Fruit fly (Drosophila melanogaster): ENCODE measurements around the gene Nepl14.
A peak's percentile ranks its signal among the peaks of the same experiment; 100 is the strongest.

Nepl14 gene

dm6 chr3R:22781412-22781811 is 17.9 kb upstream of the Nepl14 start:
- TF ChIP-seq Dif (GFP tag; optimal IDR thresholded peaks at IDR 0.05; ENCODE audit: partially characterized antibody) (peak; percentile 7), foxo (GFP tag; optimal IDR thresholded peaks at IDR 0.05) (peak in 1 of 2 experiments; percentile 39), br (GFP tag; optimal IDR thresholded peaks at IDR 0.05) (peak; percentile 29), h (GFP tag; optimal IDR thresholded peaks at IDR 0.05) (peak; percentile 30), sage (GFP tag; optimal IDR thresholded peaks at IDR 0.05) (peak; percentile 74), Hr83 (GFP tag; optimal IDR thresholded peaks at IDR 0.05; ENCODE audit: poor library complexity, severe bottlenecking) (peak; percentile 67), Rel (GFP tag; optimal IDR thresholded peaks at IDR 0.05) (peak; percentile 50), Rel (tag; optimal IDR thresholded peaks at IDR 0.05) (peak; percentile 9), Mio (GFP tag; optimal IDR thresholded peaks at IDR 0.05) (no peak), fru (GFP tag; optimal IDR thresholded peaks at IDR 0.05) (no peak), Jra (GFP tag; optimal IDR thresholded peaks at IDR 0.05) (no peak), Sp1 (GFP tag; optimal IDR thresholded peaks at IDR 0.05) (peak; percentile 46), CrebA (GFP tag; optimal IDR thresholded peaks at IDR 0.05; ENCODE audit: borderline replicate concordance) (peak; percentile 63), Vsx2 (GFP tag; optimal IDR thresholded peaks at IDR 0.05; ENCODE audit: partially characterized antibody) (no peak), rgr (GFP tag; optimal IDR thresholded peaks at IDR 0.05) (peak; percentile 49)

- TF ChIP-seq Dfd (GFP tag; optimal IDR thresholded peaks at IDR 0.05) (no peak), CrebA (GFP tag; optimal IDR thresholded peaks at IDR 0.05; ENCODE audit: borderline replicate concordance) (no peak), pan (optimal IDR thresholded peaks at IDR 0.05) (no peak), CG9705 (GFP tag; optimal IDR thresholded peaks at IDR 0.05) (no peak), woc (GFP tag; optimal IDR thresholded peaks at IDR 0.05) (no peak)
These were observed 16.6 kb upstream of the Nepl14 start for dm6 chr3R:22780135-22780534.

dm6 chr3R:22776457-22776856 is 12.9 kb upstream of the Nepl14 start:
- TF ChIP-seq Hr78 (GFP tag; optimal IDR thresholded peaks at IDR 0.05) (no peak), woc (GFP tag; optimal IDR thresholded peaks at IDR 0.05) (no peak), CrebA (GFP tag; optimal IDR thresholded peaks at IDR 0.05; ENCODE audit: borderline replicate concordance) (no peak), OdsH (GFP tag; optimal IDR thresholded peaks at IDR 0.05) (no peak), dmrt93B (GFP tag; optimal IDR thresholded peaks at IDR 0.05) (no peak), Mio (GFP tag; optimal IDR thresholded peaks at IDR 0.05) (no peak), Myc (optimal IDR thresholded peaks at IDR 0.05) (no peak), Hr83 (GFP tag; optimal IDR thresholded peaks at IDR 0.05; ENCODE audit: poor library complexity, severe bottlenecking) (no peak), rgr (GFP tag; optimal IDR thresholded peaks at IDR 0.05) (no peak), jim (GFP tag; optimal IDR thresholded peaks at IDR 0.05) (no peak), sage (GFP tag; optimal IDR thresholded peaks at IDR 0.05) (no peak), usp (GFP tag; optimal IDR thresholded peaks at IDR 0.05) (no peak), h (GFP tag; optimal IDR thresholded peaks at IDR 0.05) (no peak)

dm6 chr3R:22771670-22772069 is 8.2 kb upstream of the Nepl14 start, which contains the start of gene CG43095:
CG43095 (minus strand) TSS chr3R:22771770.
- TF ChIP-seq brk (GFP tag; optimal IDR thresholded peaks at IDR 0.05) = no peak
- no peak for TF ChIP-seq OdsH (GFP tag; optimal IDR thresholded peaks at IDR 0.05)
- no peak for TF ChIP-seq fru (GFP tag; optimal IDR thresholded peaks at IDR 0.05)
- no peak for TF ChIP-seq Rel (GFP tag; optimal IDR thresholded peaks at IDR 0.05)
- no peak for TF ChIP-seq Rel (tag; optimal IDR thresholded peaks at IDR 0.05)
- TF ChIP-seq Sp1 (GFP tag; optimal IDR thresholded peaks at IDR 0.05) = no peak
- TF ChIP-seq rgr (GFP tag; optimal IDR thresholded peaks at IDR 0.05) = no peak
- no peak for TF ChIP-seq dl (GFP tag; optimal IDR thresholded peaks at IDR 0.05; ENCODE audit: insufficient read depth in 1 of 2, partially characterized antibody in 2 of 2)
- TF ChIP-seq Dif (GFP tag; optimal IDR thresholded peaks at IDR 0.05; ENCODE audit: partially characterized antibody) = no peak
- no peak for TF ChIP-seq Vsx2 (GFP tag; optimal IDR thresholded peaks at IDR 0.05; ENCODE audit: partially characterized antibody)
- no peak for TF ChIP-seq woc (GFP tag; optimal IDR thresholded peaks at IDR 0.05)
- TF ChIP-seq usp (GFP tag; optimal IDR thresholded peaks at IDR 0.05) = no peak
- TF ChIP-seq Mio (GFP tag; optimal IDR thresholded peaks at IDR 0.05) = no peak
- TF ChIP-seq Dfd (GFP tag; optimal IDR thresholded peaks at IDR 0.05) = no peak
- TF ChIP-seq CG9705 (GFP tag; optimal IDR thresholded peaks at IDR 0.05) = no peak
- no peak for TF ChIP-seq Myc (optimal IDR thresholded peaks at IDR 0.05)
- TF ChIP-seq ey (GFP tag; optimal IDR thresholded peaks at IDR 0.05) = no peak
- no peak for TF ChIP-seq CrebA (GFP tag; optimal IDR thresholded peaks at IDR 0.05; ENCODE audit: borderline replicate concordance)
- TF ChIP-seq pan (optimal IDR thresholded peaks at IDR 0.05) = no peak

dm6 chr3R:22770887-22771286 is 7.4 kb upstream of the Nepl14 start, which contains the start of gene CG43094:
CG43094 (minus strand) TSS chr3R:22770987.
- TF ChIP-seq rgr (GFP tag; optimal IDR thresholded peaks at IDR 0.05) (no peak), h (GFP tag; optimal IDR thresholded peaks at IDR 0.05) (no peak), GATAd (GFP tag; optimal IDR thresholded peaks at IDR 0.05) (no peak), Hr78 (GFP tag; optimal IDR thresholded peaks at IDR 0.05) (no peak), Dfd (GFP tag; optimal IDR thresholded peaks at IDR 0.05) (no peak), foxo (GFP tag; optimal IDR thresholded peaks at IDR 0.05) (no peak), dmrt93B (GFP tag; optimal IDR thresholded peaks at IDR 0.05) (no peak), Rel (GFP tag; optimal IDR thresholded peaks at IDR 0.05) (no peak), Rel (tag; optimal IDR thresholded peaks at IDR 0.05) (no peak), Hr83 (GFP tag; optimal IDR thresholded peaks at IDR 0.05; ENCODE audit: poor library complexity, severe bottlenecking) (no peak), dl (GFP tag; optimal IDR thresholded peaks at IDR 0.05; ENCODE audit: insufficient read depth in 1 of 2, partially characterized antibody in 2 of 2) (no peak), CrebA (GFP tag; optimal IDR thresholded peaks at IDR 0.05; ENCODE audit: borderline replicate concordance) (no peak), woc (GFP tag; optimal IDR thresholded peaks at IDR 0.05) (no peak), Jra (GFP tag; optimal IDR thresholded peaks at IDR 0.05) (no peak)
